Fruit fly (Drosophila melanogaster): ENCODE measurements around the gene CG18304.

The CG18304 gene

DNA sequence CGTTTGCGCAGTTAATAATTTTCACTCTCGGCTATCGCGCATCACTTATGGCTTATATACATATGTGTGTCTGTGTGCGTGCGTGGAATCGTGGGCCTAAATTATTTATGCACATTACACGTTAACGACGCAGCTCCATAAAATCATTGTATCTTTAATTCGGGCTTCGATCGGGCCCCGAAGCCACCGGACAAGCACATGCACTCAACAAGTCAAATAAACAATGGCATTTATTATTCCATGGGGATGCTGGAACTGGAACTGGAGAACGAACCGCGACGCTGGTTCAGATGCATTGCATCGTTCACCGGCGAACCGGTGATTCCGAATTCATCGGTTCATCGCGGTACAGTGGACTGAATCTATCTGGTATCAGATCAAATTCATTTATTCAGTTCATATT lies 5.9 kb upstream of the CG18304 start, which contains the start of gene ihog (continued):
- TF ChIP-seq h (optimal IDR thresholded peaks at IDR 0.05), result no peak
- no peak for TF ChIP-seq Asciz (GFP tag; optimal IDR thresholded peaks at IDR 0.05)
- no peak for TF ChIP-seq pb (GFP tag; optimal IDR thresholded peaks at IDR 0.05)
- TF ChIP-seq CG18011 (GFP tag; optimal IDR thresholded peaks at IDR 0.05), result no peak
- no peak for TF ChIP-seq CG6175 (GFP tag; IDR thresholded peaks at IDR 0.05)
- TF ChIP-seq ap (GFP tag; IDR thresholded peaks at IDR 0.05), result no peak
- TF ChIP-seq btn (GFP tag; optimal IDR thresholded peaks at IDR 0.05), result no peak
- TF ChIP-seq Dref (GFP tag; IDR thresholded peaks at IDR 0.05), result peak; percentile 7; the same call in 1 of the 2 replicates
- peak; percentile 52 for TF ChIP-seq vvl (GFP tag; IDR thresholded peaks at IDR 0.05)
- no peak for TF ChIP-seq CG10431 (GFP tag; optimal IDR thresholded peaks at IDR 0.05)
- TF ChIP-seq HHEX (GFP tag; optimal IDR thresholded peaks at IDR 0.05), result no peak
- TF ChIP-seq Hsf (GFP tag; optimal IDR thresholded peaks at IDR 0.05), result no peak
- no peak for TF ChIP-seq CG17568 (GFP tag; optimal IDR thresholded peaks at IDR 0.05)
- TF ChIP-seq seq (GFP tag; IDR thresholded peaks at IDR 0.05), result no peak
- peak; percentile 72 for TF ChIP-seq amos (GFP tag; IDR thresholded peaks at IDR 0.05; ENCODE audit: partially characterized antibody)
- no peak for TF ChIP-seq Hey (tag; optimal IDR thresholded peaks at IDR 0.05)
- TF ChIP-seq CG15601 (tag; optimal IDR thresholded peaks at IDR 0.05), result no peak
- TF ChIP-seq unc-4 (GFP tag; IDR thresholded peaks at IDR 0.05; ENCODE audit: partially characterized antibody), result peak; percentile 47; the same call in 1 of the 2 replicates
- TF ChIP-seq Nf-YC (tag; optimal IDR thresholded peaks at IDR 0.05), result no peak
- peak; percentile 79 for TF ChIP-seq cg (GFP tag; optimal IDR thresholded peaks at IDR 0.05)
- no peak for TF ChIP-seq zen2 (GFP tag; IDR thresholded peaks at IDR 0.05; ENCODE audit: partially characterized antibody)
- peak; percentile 70 for TF ChIP-seq CG13287 (GFP tag; IDR thresholded peaks at IDR 0.05; ENCODE audit: partially characterized antibody)
- no peak for TF ChIP-seq Abd-B (GFP tag; optimal IDR thresholded peaks at IDR 0.05)
- no peak for TF ChIP-seq Dip2 (GFP tag; IDR thresholded peaks at IDR 0.05)
- TF ChIP-seq fd3F (GFP tag; optimal IDR thresholded peaks at IDR 0.05), result no peak
- peak; percentile 20 for TF ChIP-seq CG7556 (GFP tag; optimal IDR thresholded peaks at IDR 0.05)
- no peak for TF ChIP-seq CG4360 (GFP tag; IDR thresholded peaks at IDR 0.05)
- TF ChIP-seq CG7987 (GFP tag; optimal IDR thresholded peaks at IDR 0.05), result no peak
- TF ChIP-seq CG4282 (GFP tag; optimal IDR thresholded peaks at IDR 0.05), result peak; percentile 17
- no peak for TF ChIP-seq NfI (GFP tag; optimal IDR thresholded peaks at IDR 0.05)
- no peak for TF ChIP-seq CG2202 (tag; optimal IDR thresholded peaks at IDR 0.05)
- no peak for TF ChIP-seq CG11398 (GFP tag; optimal IDR thresholded peaks at IDR 0.05)
- no peak for TF ChIP-seq Tbp (GFP tag; optimal IDR thresholded peaks at IDR 0.05)
- TF ChIP-seq zf30C (GFP tag; optimal IDR thresholded peaks at IDR 0.05), result no peak
- peak; percentile 12 for TF ChIP-seq CG17829 (tag; optimal IDR thresholded peaks at IDR 0.05)
- peak; percentile 0 for TF ChIP-seq PHDP (tag; optimal IDR thresholded peaks at IDR 0.05)
- no peak for TF ChIP-seq Ada2b (GFP tag; IDR thresholded peaks at IDR 0.05)
- TF ChIP-seq CG10979 (tag; optimal IDR thresholded peaks at IDR 0.05), result peak; percentile 14
- TF ChIP-seq CG1233 (GFP tag; optimal IDR thresholded peaks at IDR 0.05), result no peak
- TF ChIP-seq CTCF (GFP tag; optimal IDR thresholded peaks at IDR 0.05), result no peak
- TF ChIP-seq H2.0 (GFP tag; IDR thresholded peaks at IDR 0.05), result no peak
- no peak for TF ChIP-seq sug (tag; optimal IDR thresholded peaks at IDR 0.05)
- no peak for TF ChIP-seq Poxn (GFP tag; IDR thresholded peaks at IDR 0.05)
- TF ChIP-seq CG4617 (GFP tag; optimal IDR thresholded peaks at IDR 0.05; ENCODE audit: borderline replicate concordance), result peak; percentile 71
- peak; percentile 68; the same call in 1 of the 2 replicates for TF ChIP-seq MBD-R2 (GFP tag; IDR thresholded peaks at IDR 0.05)
- TF ChIP-seq br (optimal IDR thresholded peaks at IDR 0.05), result no peak
- no peak for TF ChIP-seq Optix (GFP tag; IDR thresholded peaks at IDR 0.05)
- TF ChIP-seq Trl (optimal IDR thresholded peaks at IDR 0.05), result no peak
- no peak for TF ChIP-seq Trl (GFP tag; optimal IDR thresholded peaks at IDR 0.05)
- TF ChIP-seq Dp (GFP tag; optimal IDR thresholded peaks at IDR 0.05), result peak; percentile 23
- TF ChIP-seq scrt (GFP tag; optimal IDR thresholded peaks at IDR 0.05), result peak; percentile 62
- TF ChIP-seq CG9609 (GFP tag; optimal IDR thresholded peaks at IDR 0.05), result no peak
- TF ChIP-seq bcd (GFP tag; optimal IDR thresholded peaks at IDR 0.05), result no peak
